Worm (Caenorhabditis elegans): Measurements from ENCODE around the gene C29F7.1.

DNA sequence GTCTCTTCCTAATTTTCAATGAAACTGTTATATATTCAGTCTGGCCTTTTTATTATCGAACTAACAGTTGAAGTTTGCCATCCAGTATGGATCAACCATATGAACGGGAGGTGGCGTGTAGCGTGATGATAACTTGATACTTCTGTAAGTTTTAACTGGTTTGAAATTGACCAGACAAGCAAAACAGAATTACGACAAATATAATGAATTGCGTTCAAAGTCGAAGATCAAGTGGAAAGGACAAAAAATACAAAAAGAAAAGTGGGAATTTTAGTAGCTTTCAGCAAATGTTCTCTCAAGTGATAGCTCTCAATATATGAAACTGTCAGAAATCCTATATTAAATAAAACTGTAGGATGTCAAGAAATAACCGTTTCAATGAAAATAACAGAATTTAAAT, 32.9 kb upstream of the C29F7.1 start, which contains the start of the genes C49F8.14 and gem-1:
- no peak for TF ChIP-seq nhr-77 (tag; optimal IDR thresholded peaks at IDR 0.05)
- TF ChIP-seq fos-1 (tag; optimal IDR thresholded peaks at IDR 0.05), result no peak
- TF ChIP-seq snpc-4 (tag; optimal IDR thresholded peaks at IDR 0.05), result no peak
- no peak for TF ChIP-seq aly-2 (tag; optimal IDR thresholded peaks at IDR 0.05)
- TF ChIP-seq mdl-1 (tag; optimal IDR thresholded peaks at IDR 0.05), result no peak
- TF ChIP-seq dmd-4 (tag; optimal IDR thresholded peaks at IDR 0.05), result no peak
- no peak for TF ChIP-seq skn-1 (tag; optimal IDR thresholded peaks at IDR 0.05)
